Worm (Caenorhabditis elegans): ENCODE data around the gene nnt-1.

Gene nnt-1

DNA sequence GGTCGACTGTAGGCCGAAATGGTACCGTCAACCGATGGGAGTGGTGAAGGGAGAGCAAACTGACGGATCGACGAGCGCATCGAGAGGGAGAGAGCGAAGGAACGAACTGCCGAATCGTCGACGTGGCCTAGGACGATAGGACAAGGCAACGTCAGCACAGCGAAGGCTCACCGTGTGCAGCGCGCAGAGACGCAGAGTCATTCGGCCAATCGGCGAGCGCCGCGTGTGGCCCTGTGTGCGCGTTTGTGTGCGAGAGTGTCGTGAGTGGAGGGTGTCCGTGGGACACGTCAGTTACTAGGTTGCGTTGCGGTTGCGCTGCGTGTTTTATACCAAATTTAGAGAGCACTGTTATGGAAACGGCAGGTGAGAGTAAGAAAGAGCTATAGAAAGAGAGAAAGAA lies 30.1 kb upstream of the nnt-1 start, which contains the start of gene hsp-3 (continued):
- TF ChIP-seq hlh-30 (tag; optimal IDR thresholded peaks at IDR 0.05; ENCODE audit: insufficient read depth) (peak; percentile 95), snpc-1.2 (GFP tag; IDR thresholded peaks at IDR 0.05) (no peak), daf-19 (GFP tag; conservative IDR thresholded peaks at IDR 0.05) (no peak), ZK337.2 (GFP tag; IDR thresholded peaks at IDR 0.05) (no peak), spr-1 (tag; optimal IDR thresholded peaks at IDR 0.05) (peak; percentile 88), madf-9 (GFP tag; conservative IDR thresholded peaks at IDR 0.05) (peak; percentile 94), hmg-1.1 (GFP tag; IDR thresholded peaks at IDR 0.05) (peak; percentile 98), spr-3 (GFP tag; optimal IDR thresholded peaks at IDR 0.05) (peak; percentile 85), pqm-1 (tag; optimal IDR thresholded peaks at IDR 0.05) (peak; percentile 32), ceh-28 (tag; optimal IDR thresholded peaks at IDR 0.05) (peak; percentile 2), pha-4 (GFP tag; IDR thresholded peaks at IDR 0.05) (peak; percentile 96), pha-4 (tag; optimal IDR thresholded peaks at IDR 0.05) (no peak), gei-8 (GFP tag; optimal IDR thresholded peaks at IDR 0.05) (peak; percentile 92), egl-43 (GFP tag; IDR thresholded peaks at IDR 0.05) (peak; percentile 96), zip-11 (GFP tag; IDR thresholded peaks at IDR 0.05) (0 out of 2 replicates have a peak, but pooled peaks have one; percentile 15), Y105C5A.15 (GFP tag; IDR thresholded peaks at IDR 0.05) (no peak), dmd-8 (GFP tag; IDR thresholded peaks at IDR 0.05) (no peak), skn-1 (tag; optimal IDR thresholded peaks at IDR 0.05) (no peak), aha-1 (tag) (peak; percentile 99), ces-1 (GFP tag; optimal IDR thresholded peaks at IDR 0.05) (no peak), cey-2 (tag; optimal IDR thresholded peaks at IDR 0.05; ENCODE audit: borderline replicate concordance, insufficient read depth) (no peak), F49E8.2 (tag; optimal IDR thresholded peaks at IDR 0.05; ENCODE audit: borderline replicate concordance) (no peak), daf-16 (GFP tag; optimal IDR thresholded peaks at IDR 0.05) (peak; percentile 69 to 91), daf-16 (tag; optimal IDR thresholded peaks at IDR 0.05) (peak; percentile 79), egl-27 (tag; optimal IDR thresholded peaks at IDR 0.05) (no peak), dmd-6 (GFP tag; IDR thresholded peaks at IDR 0.05) (peak; percentile 99), F26F4.8 (GFP tag; conservative IDR thresholded peaks at IDR 0.05) (no peak), dmd-9 (GFP tag; IDR thresholded peaks at IDR 0.05) (peak; percentile 93), nhr-6 (tag; optimal IDR thresholded peaks at IDR 0.05) (peak; percentile 96), F37D6.2 (tag; optimal IDR thresholded peaks at IDR 0.05) (peak; percentile 92), lin-1 (GFP tag; IDR thresholded peaks at IDR 0.05) (peak; percentile 98), hlh-11 (tag; optimal IDR thresholded peaks at IDR 0.05) (peak; percentile 99), php-3 (GFP tag; IDR thresholded peaks at IDR 0.05) (peak; percentile 95), T26A8.4 (GFP tag; IDR thresholded peaks at IDR 0.05) (peak; percentile 95), duxl-1 (tag; optimal IDR thresholded peaks at IDR 0.05; ENCODE audit: poor library complexity) (peak; percentile 86), R02D3.7 (tag; optimal IDR thresholded peaks at IDR 0.05) (no peak), mdl-1 (tag; optimal IDR thresholded peaks at IDR 0.05) (peak in 1 of 2 experiments; percentile 87), ceh-32 (tag; optimal IDR thresholded peaks at IDR 0.05; ENCODE audit: poor library complexity) (peak; percentile 41), F44E2.7 (GFP tag; IDR thresholded peaks at IDR 0.05) (0 out of 2 replicates have a peak, but pooled peaks have one; percentile 42), mxl-3 (GFP tag; optimal IDR thresholded peaks at IDR 0.05) (peak; percentile 95), T20F7.1 (GFP tag; optimal IDR thresholded peaks at IDR 0.05) (peak; percentile 90), fkh-10 (GFP tag; optimal IDR thresholded peaks at IDR 0.05) (peak; percentile 91), unc-130 (GFP tag; optimal IDR thresholded peaks at IDR 0.05) (peak; percentile 6), unc-39 (tag; optimal IDR thresholded peaks at IDR 0.05) (no peak), zfp-2 (tag; optimal IDR thresholded peaks at IDR 0.05) (peak; percentile 74), F10B5.3 (tag; optimal IDR thresholded peaks at IDR 0.05) (peak; percentile 86), lsy-2 (tag; optimal IDR thresholded peaks at IDR 0.05) (peak; percentile 90 to 96), mes-2 (tag; optimal IDR thresholded peaks at IDR 0.05; ENCODE audit: poor library complexity, severe bottlenecking) (peak; percentile 70), jun-1 (tag; optimal IDR thresholded peaks at IDR 0.05) (peak; percentile 92), dpl-1 (GFP tag; optimal IDR thresholded peaks at IDR 0.05) (peak; percentile 79), lin-15B (tag; optimal IDR thresholded peaks at IDR 0.05) (peak; percentile 54)

All from whole organism, L4 larva.